Worm (Caenorhabditis elegans) whole organism, young adult: Measurements from ENCODE around the gene R06B9.5.

Experiments
- B0035.1 ChIP-seq: sonication (generic microtip); optimal IDR thresholded peaks from 2 replicates; lab custom pipeline; 2016; ENCODE audit warnings: missing genetic modification characterization, mild to moderate bottlenecking, missing compliant biosample characterization, missing genotype, missing genetic modification reagents
- C17E4.6 ChIP-seq: fragments of 200-800 bp; sonication (Bioruptor generic); IDR thresholded peaks from 2 replicates; pipeline ENCODE4 v1.3.6; 2022; ENCODE audit warnings: missing genetic modification reagents, missing genetic modification characterization, missing compliant biosample characterization
- F10E7.11 ChIP-seq: sonication (generic microtip); optimal IDR thresholded peaks from 2 replicates; lab custom pipeline; 2017; ENCODE audit warnings: mild to moderate bottlenecking, missing genetic modification characterization, moderate library complexity, missing compliant biosample characterization
- F23B12.7 ChIP-seq: sonication (generic microtip); optimal IDR thresholded peaks from 2 replicates; lab custom pipeline; 2017; ENCODE audit warnings: missing genetic modification characterization, mild to moderate bottlenecking, missing compliant biosample characterization, antibody characterized with exemption, moderate library complexity; ENCODE audit not compliant: insufficient read depth
- F37B4.10 ChIP-seq: fragments of 200-800 bp; sonication (Bioruptor generic); IDR thresholded peaks from 2 replicates; pipeline ENCODE4 v1.3.6; 2022; ENCODE audit warnings: missing genetic modification characterization, missing compliant biosample characterization
- F49E8.2 ChIP-seq: sonication (generic microtip); optimal IDR thresholded peaks from 3 replicates; lab custom pipeline; 2017; ENCODE audit warnings: missing genetic modification characterization, mild to moderate bottlenecking, missing compliant biosample characterization, antibody characterized with exemption, moderate library complexity; ENCODE audit not compliant: insufficient read depth
- F57A8.1 ChIP-seq: fragments of 200-800 bp; sonication (Bioruptor generic); optimal IDR thresholded peaks from 2 replicates; lab custom pipeline; 2018; ENCODE audit warnings: mild to moderate bottlenecking, missing genetic modification characterization, moderate library complexity, missing compliant biosample characterization
- Y53F4B.3 ChIP-seq: fragments of 200-800 bp; sonication (Bioruptor generic); IDR thresholded peaks from 2 replicates; pipeline ENCODE4 v1.3.6; 2022; ENCODE audit warnings: missing genetic modification reagents, missing genetic modification characterization, missing compliant biosample characterization
- Y67H2A.10 ChIP-seq: fragments of 200-800 bp; sonication (Bioruptor generic); conservative IDR thresholded peaks from 2 replicates; pipeline ENCODE4 v1.3.6; 2022; ENCODE audit warnings: missing genetic modification reagents, missing genetic modification characterization, missing compliant biosample characterization
- Y79H2A.3 ChIP-seq: fragments of 200-800 bp; sonication (Bioruptor generic); conservative IDR thresholded peaks from 2 replicates; pipeline ENCODE4 v1.3.6; 2022; ENCODE audit warnings: missing genetic modification reagents, missing genetic modification characterization, missing compliant biosample characterization
- Y95B8A.8 ChIP-seq: fragments of 200-800 bp; sonication (Bioruptor generic); IDR thresholded peaks from 2 replicates; pipeline ENCODE4 v1.3.6; 2022; ENCODE audit warnings: missing genetic modification reagents, missing genetic modification characterization, missing compliant biosample characterization
- ZK185.1 ChIP-seq: sonication (generic microtip); optimal IDR thresholded peaks from 2 replicates; lab custom pipeline; 2016; ENCODE audit warnings: mild to moderate bottlenecking, missing genetic modification characterization, missing compliant biosample characterization; ENCODE audit not compliant: poor library complexity, severe bottlenecking
- akir-1 ChIP-seq: fragments of 200-800 bp; sonication (Bioruptor generic); optimal IDR thresholded peaks from 2 replicates; lab custom pipeline; 2018; ENCODE audit warnings: mild to moderate bottlenecking, missing genetic modification characterization, moderate library complexity, missing compliant biosample characterization
- ama-1 ChIP-seq, 3 experiments: fragments of 150-350 bp in 1 of 3; sonication (generic microtip) in 2 of 3; optimal IDR thresholded peaks; 2 replicates each; lab custom pipeline; 2014 to 2018; ENCODE audit warnings: missing biosample characterization in 2 of 3, missing genetic modification characterization in 2 of 3, missing genetic modification reagents in 2 of 3
- aptf-2 ChIP-seq: fragments of 200-800 bp; sonication (Bioruptor generic); conservative IDR thresholded peaks from 2 replicates; pipeline ENCODE4 v1.3.6; 2022; ENCODE audit warnings: missing genetic modification reagents, missing genetic modification characterization, missing compliant biosample characterization
- atf-7 ChIP-seq: sonication (generic microtip); optimal IDR thresholded peaks from 2 replicates; lab custom pipeline; 2017; ENCODE audit warnings: mild to moderate bottlenecking, missing genetic modification characterization, missing compliant biosample characterization
- attf-3 ChIP-seq: fragments of 200-800 bp; sonication (Bioruptor generic); conservative IDR thresholded peaks from 2 replicates; pipeline ENCODE4 v1.3.6; 2022; ENCODE audit warnings: missing genetic modification reagents, missing genetic modification characterization, missing compliant biosample characterization
- attf-6 ChIP-seq: fragments of 200-800 bp; sonication (Bioruptor generic); IDR thresholded peaks from 2 replicates; pipeline ENCODE4 v1.3.6; 2022; ENCODE audit warnings: missing genetic modification reagents, missing genetic modification characterization, missing compliant biosample characterization
- bed-2 ChIP-seq: fragments of 200-800 bp; sonication (Bioruptor generic); IDR thresholded peaks from 2 replicates; pipeline ENCODE4 v1.3.6; 2022; ENCODE audit warnings: missing genetic modification reagents, missing genetic modification characterization, missing compliant biosample characterization
- ccch-3 ChIP-seq: fragments of 200-800 bp; sonication (Bioruptor generic); optimal IDR thresholded peaks from 2 replicates; lab custom pipeline; 2018; ENCODE audit warnings: mild to moderate bottlenecking, missing genetic modification characterization, missing compliant biosample characterization
- ceh-100 ChIP-seq: fragments of 200-800 bp; sonication (Bioruptor generic); IDR thresholded peaks from 2 replicates; pipeline ENCODE4 v1.3.6; 2022; ENCODE audit warnings: missing genetic modification reagents, missing genetic modification characterization, missing compliant biosample characterization
- ceh-58 ChIP-seq: fragments of 200-800 bp; sonication (Bioruptor generic); IDR thresholded peaks from 2 replicates; pipeline ENCODE4 v1.3.6; 2022; ENCODE audit warnings: missing genetic modification characterization, missing compliant biosample characterization
- ceh-79 ChIP-seq: sonication (generic microtip); optimal IDR thresholded peaks from 2 replicates; lab custom pipeline; 2017; ENCODE audit warnings: mild to moderate bottlenecking, missing genetic modification characterization, missing compliant biosample characterization
- die-1 ChIP-seq: sonication (generic microtip); optimal IDR thresholded peaks from 2 replicates; lab custom pipeline; 2016; ENCODE audit warnings: missing genotype, mild to moderate bottlenecking, missing genetic modification characterization, missing compliant biosample characterization
- dox-1 ChIP-seq: fragments of 200-800 bp; sonication (Bioruptor generic); IDR thresholded peaks from 2 replicates; pipeline ENCODE4 v1.3.6; 2022; ENCODE audit warnings: missing genetic modification reagents, missing genetic modification characterization, missing compliant biosample characterization
- efl-1 ChIP-seq: fragments of 150-350 bp; optimal IDR thresholded peaks from 2 replicates; lab custom pipeline; 2014; ENCODE audit warnings: missing biosample characterization, missing genetic modification reagents, missing genetic modification characterization
- egl-44 ChIP-seq: fragments of 200-800 bp; sonication (Bioruptor generic); IDR thresholded peaks from 2 replicates; pipeline ENCODE4 v1.3.6; 2022; ENCODE audit warnings: missing genetic modification reagents, missing genetic modification characterization, missing compliant biosample characterization
- ekl-4 ChIP-seq: fragments of 200-800 bp; sonication (Bioruptor generic); IDR thresholded peaks from 2 replicates; pipeline ENCODE4 v1.3.6; 2022; ENCODE audit warnings: missing genetic modification reagents, missing genetic modification characterization, missing compliant biosample characterization
- fkh-3 ChIP-seq: sonication (generic microtip); optimal IDR thresholded peaks from 2 replicates; lab custom pipeline; 2016; ENCODE audit warnings: mild to moderate bottlenecking, missing genetic modification characterization, missing compliant biosample characterization
- gei-17 ChIP-seq: fragments of 200-800 bp; sonication (Bioruptor generic); optimal IDR thresholded peaks from 2 replicates; lab custom pipeline; 2018; ENCODE audit warnings: mild to moderate bottlenecking, missing genetic modification characterization, missing compliant biosample characterization
- him-1 ChIP-seq: sonication (generic microtip); optimal IDR thresholded peaks from 2 replicates; lab custom pipeline; 2016; ENCODE audit warnings: missing genotype, missing genetic modification reagents, missing genetic modification characterization, missing compliant biosample characterization
- hmg-1.2 ChIP-seq: fragments of 200-800 bp; sonication (Bioruptor generic); IDR thresholded peaks from 2 replicates; pipeline ENCODE4 v1.3.6; 2022; ENCODE audit warnings: missing genetic modification reagents, missing genetic modification characterization, missing compliant biosample characterization
- let-526 ChIP-seq: fragments of 200-800 bp; sonication (Bioruptor generic); IDR thresholded peaks from 2 replicates; pipeline ENCODE4 v1.3.6; 2022; ENCODE audit warnings: missing genetic modification reagents, missing genetic modification characterization, missing compliant biosample characterization
- lin-35 ChIP-seq, 3 experiments: fragments of 150-350 bp in 2 of 3; sonication (generic microtip) in 1 of 3; optimal IDR thresholded peaks; 2 replicates each; lab custom pipeline; 2014 to 2018; ENCODE audit warnings: missing biosample characterization in 3 of 3, missing genetic modification characterization in 3 of 3, missing genetic modification reagents in 3 of 3
- lin-40 ChIP-seq: sonication (generic microtip); optimal IDR thresholded peaks from 2 replicates; lab custom pipeline; 2016; ENCODE audit warnings: missing genetic modification characterization, mild to moderate bottlenecking, missing compliant biosample characterization, missing genotype, missing genetic modification reagents
- lir-1 ChIP-seq: fragments of 200-800 bp; sonication (Bioruptor generic); conservative IDR thresholded peaks from 2 replicates; pipeline ENCODE4 v1.3.6; 2022; ENCODE audit warnings: missing genetic modification reagents, missing genetic modification characterization, missing compliant biosample characterization
- madf-10 ChIP-seq: sonication (generic microtip); optimal IDR thresholded peaks from 2 replicates; lab custom pipeline; 2016; ENCODE audit warnings: mild to moderate bottlenecking, missing genetic modification characterization, missing compliant biosample characterization
- madf-6 ChIP-seq: fragments of 200-800 bp; sonication (Bioruptor generic); IDR thresholded peaks from 2 replicates; pipeline ENCODE4 v1.3.6; 2022; ENCODE audit warnings: missing genetic modification reagents, missing genetic modification characterization, missing compliant biosample characterization
- mxl-1 ChIP-seq: sonication (generic microtip); optimal IDR thresholded peaks from 2 replicates; lab custom pipeline; 2016; ENCODE audit warnings: missing genetic modification characterization, missing compliant biosample characterization
- pbrm-1 ChIP-seq: fragments of 200-800 bp; sonication (Bioruptor generic); IDR thresholded peaks from 2 replicates; pipeline ENCODE4 v1.3.6; 2022; ENCODE audit warnings: missing genetic modification reagents, missing genetic modification characterization, missing compliant biosample characterization
- rcor-1 ChIP-seq: fragments of 200-800 bp; sonication (Bioruptor generic); IDR thresholded peaks from 2 replicates; pipeline ENCODE4 v1.3.6; 2022; ENCODE audit warnings: missing genetic modification reagents, missing genetic modification characterization, missing compliant biosample characterization
- rec-8 ChIP-seq, 2 experiments: sonication (generic microtip); optimal IDR thresholded peaks; 2 replicates each; lab custom pipeline; 2016; ENCODE audit warnings: mild to moderate bottlenecking in 2 of 2, missing genetic modification characterization in 2 of 2, missing genetic modification reagents in 2 of 2, missing genotype in 2 of 2, missing biosample characterization in 1 of 2, missing compliant biosample characterization in 1 of 2, moderate library complexity in 1 of 2
- snpc-1.3 ChIP-seq: sonication (generic microtip); optimal IDR thresholded peaks from 2 replicates; lab custom pipeline; 2017; ENCODE audit warnings: missing genetic modification characterization, mild to moderate bottlenecking, missing compliant biosample characterization, antibody characterized with exemption, moderate library complexity, missing genotype, missing genetic modification reagents; ENCODE audit not compliant: insufficient read depth
- snpc-3.4 ChIP-seq: sonication (generic microtip); optimal IDR thresholded peaks from 2 replicates; lab custom pipeline; 2017; ENCODE audit warnings: missing genetic modification characterization, mild to moderate bottlenecking, missing compliant biosample characterization, antibody characterized with exemption, moderate library complexity, missing genotype, missing genetic modification reagents
- tlf-1 ChIP-seq: fragments of 200-800 bp; sonication (Bioruptor generic); optimal IDR thresholded peaks from 2 replicates; lab custom pipeline; 2018; ENCODE audit warnings: mild to moderate bottlenecking, missing genetic modification characterization, missing compliant biosample characterization
- unc-130 ChIP-seq: sonication (generic microtip); optimal IDR thresholded peaks from 2 replicates; lab custom pipeline; 2016; ENCODE audit warnings: missing genetic modification reagents, missing genetic modification characterization, missing compliant biosample characterization
- zfh-2 ChIP-seq: fragments of 200-800 bp; sonication (Bioruptor generic); conservative IDR thresholded peaks from 2 replicates; pipeline ENCODE4 v1.3.6; 2022; ENCODE audit warnings: missing genetic modification reagents, missing genetic modification characterization, missing compliant biosample characterization
- ztf-25 ChIP-seq: fragments of 200-800 bp; sonication (Bioruptor generic); IDR thresholded peaks from 2 replicates; pipeline ENCODE4 v1.3.6; 2022; ENCODE audit warnings: missing genetic modification reagents, missing genetic modification characterization, missing compliant biosample characterization

Gene R06B9.5

ce11 chrII:13722763-13723162 lies 13.4 kb upstream of the R06B9.5 start, which contains the start of gene Y54G9A.5 (continued):
- TF ChIP-seq F57A8.1 (GFP tag; lab: Kevin White, UChicago) (no peak), ZK185.1 (tag; lab: Kevin White, UChicago) (no peak), gei-17 (no peak), akir-1 (no peak), ama-1 (optimal IDR thresholded peaks at IDR 0.05; lab: Kevin White, UChicago) (no peak), ama-1 (GFP tag; optimal IDR thresholded peaks at IDR 0.05; lab: Kevin White, UChicago) (no peak), madf-6 (GFP tag; lab: Robert Waterston, UW) (peak; percentile 76), egl-44 (GFP tag; lab: Robert Waterston, UW) (no peak), zfh-2 (GFP tag; lab: Robert Waterston, UW) (no peak), bed-2 (peak; percentile 34; the same call in 1 of the 2 replicates), F49E8.2 (peak; percentile 86), attf-3 (GFP tag; lab: Robert Waterston, UW) (peak; percentile 56; the same call in 1 of the 2 replicates), lin-35 (GFP tag; optimal IDR thresholded peaks at IDR 0.05; lab: Kevin White, UChicago) (no peak), unc-130 (GFP tag; lab: Kevin White, UChicago) (no peak), Y79H2A.3 (GFP tag; lab: Robert Waterston, UW) (no peak), ceh-79 (tag; lab: Kevin White, UChicago) (no peak), snpc-3.4 (tag; lab: Kevin White, UChicago) (no peak), F23B12.7 (peak; percentile 43), fkh-3 (tag; lab: Kevin White, UChicago) (no peak), atf-7 (tag; lab: Kevin White, UChicago) (no peak), B0035.1 (tag; lab: Kevin White, UChicago) (no peak), ccch-3 (GFP tag; lab: Kevin White, UChicago) (no peak), rec-8 (tag; optimal IDR thresholded peaks at IDR 0.05; lab: Kevin White, UChicago) (no peak), ceh-58 (GFP tag; lab: Robert Waterston, UW) (no peak), let-526 (GFP tag; lab: Robert Waterston, UW) (no peak), attf-6 (GFP tag; lab: Robert Waterston, UW) (no peak), snpc-1.3 (tag; lab: Kevin White, UChicago) (no peak), Y95B8A.8 (GFP tag; lab: Robert Waterston, UW) (no peak), dox-1 (GFP tag; lab: Robert Waterston, UW) (peak; percentile 78), F37B4.10 (GFP tag; lab: Robert Waterston, UW) (no peak), lir-1 (GFP tag; lab: Robert Waterston, UW) (no peak), Y53F4B.3 (no peak), lin-40 (tag; lab: Kevin White, UChicago) (no peak), F10E7.11 (tag; lab: Kevin White, UChicago) (no peak), Y67H2A.10 (0 out of 2 replicates have a peak, but pooled peaks have one; percentile 40), C17E4.6 (GFP tag; lab: Robert Waterston, UW) (no peak), him-1 (tag; lab: Kevin White, UChicago) (no peak), die-1 (tag; lab: Kevin White, UChicago) (no peak), mxl-1 (tag; lab: Kevin White, UChicago) (no peak), efl-1 (GFP tag; lab: Kevin White, UChicago) (peak; percentile 85), aptf-2 (peak; percentile 71; the same call in 1 of the 2 replicates), pbrm-1 (GFP tag; lab: Robert Waterston, UW) (no peak), rcor-1 (GFP tag; lab: Robert Waterston, UW) (no peak), madf-10 (tag; lab: Kevin White, UChicago) (no peak), hmg-1.2 (GFP tag; lab: Robert Waterston, UW) (peak; percentile 31; the same call in 1 of the 2 replicates), ztf-25 (GFP tag; lab: Robert Waterston, UW) (0 out of 2 replicates have a peak, but pooled peaks have one; percentile 46), tlf-1 (GFP tag; lab: Kevin White, UChicago) (peak; percentile 12), ceh-100 (GFP tag; lab: Robert Waterston, UW) (peak; percentile 96), ekl-4 (no peak)
